Fruit fly (Drosophila melanogaster) whole organism, embryonic: ENCODE data around the gene Dbp21E2.

ENCODE experiments used
- B-H1 ChIP-seq: fragments of 200-800 bp; sonication (Bioruptor generic); IDR thresholded peaks from 3 replicates; pipeline ENCODE4 v1.3.6; 2022; ENCODE audit warnings: missing biosample characterization, missing genetic modification characterization
- CG10267 ChIP-seq: fragments of 200-800 bp; sonication (Bioruptor generic); optimal IDR thresholded peaks from 2 replicates; lab custom pipeline; 2018; ENCODE audit warnings: missing biosample characterization, mild to moderate bottlenecking, missing genetic modification characterization, moderate library complexity
- CG10274 ChIP-seq: fragments of 200-800 bp; sonication (Bioruptor generic); optimal IDR thresholded peaks from 3 replicates; lab custom pipeline; 2017; ENCODE audit warnings: missing biosample characterization, mild to moderate bottlenecking, missing genetic modification characterization
- CG10431 ChIP-seq: fragments of 200-800 bp; sonication (Bioruptor generic); optimal IDR thresholded peaks from 3 replicates; lab custom pipeline; 2018; ENCODE audit warnings: missing biosample characterization, mild to moderate bottlenecking, missing genetic modification characterization
- CG12659 ChIP-seq: fragments of 200-800 bp; sonication (Bioruptor generic); optimal IDR thresholded peaks from 3 replicates; lab custom pipeline; 2017; ENCODE audit warnings: mild to moderate bottlenecking, missing biosample characterization, missing genetic modification reagents, missing genetic modification characterization
- CG13287 ChIP-seq: fragments of 200-800 bp; sonication (Bioruptor generic); IDR thresholded peaks from 2 replicates; pipeline ENCODE4 v1.3.6; 2022; ENCODE audit warnings: missing biosample characterization, missing genetic modification characterization; ENCODE audit not compliant: partially characterized antibody
- CG13894 ChIP-seq: fragments of 200-800 bp; sonication (Bioruptor generic); optimal IDR thresholded peaks from 3 replicates; lab custom pipeline; 2018; ENCODE audit warnings: missing biosample characterization, mild to moderate bottlenecking, missing genetic modification characterization, moderate library complexity
- CG14710 ChIP-seq: fragments of 200-800 bp; sonication (Bioruptor generic); optimal IDR thresholded peaks from 3 replicates; lab custom pipeline; 2019; ENCODE audit warnings: missing biosample characterization, mild to moderate bottlenecking, missing genetic modification characterization, moderate library complexity
- CG1603 ChIP-seq: fragments of 200-800 bp; sonication (Bioruptor generic); optimal IDR thresholded peaks from 2 replicates; lab custom pipeline; 2019; ENCODE audit warnings: missing biosample characterization, mild to moderate bottlenecking, missing genetic modification characterization, moderate library complexity
- CG3163 ChIP-seq: fragments of 200-800 bp; sonication (Bioruptor generic); optimal IDR thresholded peaks from 3 replicates; lab custom pipeline; 2016; ENCODE audit warnings: missing biosample characterization, missing genetic modification characterization
- CG34224 ChIP-seq: fragments of 200-800 bp; sonication (Bioruptor generic); IDR thresholded peaks from 3 replicates; pipeline ENCODE4 v1.3.6; 2022; ENCODE audit warnings: missing biosample characterization, missing genetic modification characterization; ENCODE audit not compliant: partially characterized antibody
- CG3847 ChIP-seq: fragments of 200-800 bp; sonication (Bioruptor generic); IDR thresholded peaks from 2 replicates; pipeline ENCODE4 v1.3.6; 2022; ENCODE audit warnings: missing biosample characterization, missing genetic modification characterization
- CG6791 ChIP-seq: fragments of 200-800 bp; sonication (Bioruptor generic); IDR thresholded peaks from 3 replicates; pipeline ENCODE4 v1.3.6; 2022; ENCODE audit warnings: missing biosample characterization, missing genetic modification characterization; ENCODE audit not compliant: partially characterized antibody
- CG8089 ChIP-seq: fragments of 200-800 bp; sonication (Bioruptor generic); optimal IDR thresholded peaks from 3 replicates; lab custom pipeline; 2016; ENCODE audit warnings: missing biosample characterization, missing genetic modification characterization
- CG8388 ChIP-seq: fragments of 200-800 bp; sonication (Bioruptor generic); optimal IDR thresholded peaks from 2 replicates; lab custom pipeline; 2019; ENCODE audit warnings: missing biosample characterization, mild to moderate bottlenecking, missing genetic modification characterization, moderate library complexity
- Dp ChIP-seq: fragments of 200-800 bp; sonication (Bioruptor generic); optimal IDR thresholded peaks from 2 replicates; lab custom pipeline; 2018; ENCODE audit warnings: missing biosample characterization, mild to moderate bottlenecking, missing genetic modification characterization, moderate library complexity
- Lhr ChIP-seq: fragments of 200-800 bp; sonication (Bioruptor generic); optimal IDR thresholded peaks from 3 replicates; lab custom pipeline; 2017; ENCODE audit warnings: mild to moderate bottlenecking, missing biosample characterization, missing genetic modification reagents, missing genetic modification characterization
- MBD-R2 ChIP-seq: fragments of 200-800 bp; sonication (Bioruptor generic); IDR thresholded peaks from 2 replicates; pipeline ENCODE4 v1.3.6; 2022; ENCODE audit warnings: missing biosample characterization, missing genetic modification characterization
- MESR4 ChIP-seq: fragments of 200-800 bp; sonication (Bioruptor generic); optimal IDR thresholded peaks from 2 replicates; lab custom pipeline; 2018; ENCODE audit warnings: missing biosample characterization, mild to moderate bottlenecking, missing genetic modification characterization, moderate library complexity
- Med ChIP-seq: fragments of 200-800 bp; sonication (Bioruptor generic); peaks from one replicate; lab custom pipeline; 2016; ENCODE audit warnings: missing biosample characterization, missing genetic modification characterization, mild to moderate bottlenecking, inconsistent platforms, moderate library complexity
- Opbp ChIP-seq: fragments of 200-800 bp; sonication (Bioruptor generic); IDR thresholded peaks from 3 replicates; pipeline ENCODE4 v1.3.6; 2022; ENCODE audit warnings: missing biosample characterization, missing genetic modification characterization; ENCODE audit not compliant: partially characterized antibody
- Poxn ChIP-seq: fragments of 200-800 bp; sonication (Bioruptor generic); IDR thresholded peaks from 2 replicates; pipeline ENCODE4 v1.3.6; 2022; ENCODE audit warnings: missing biosample characterization, missing genetic modification characterization
- Sry-δ ChIP-seq: fragments of 200-800 bp; sonication (Bioruptor generic); optimal IDR thresholded peaks from 2 replicates; lab custom pipeline; 2016; ENCODE audit warnings: missing biosample characterization, missing genetic modification characterization
- Stat92E ChIP-seq, 3 experiments: fragments of >200 bp in 2 of 3; fragments of 200-800 bp in 1 of 3; sonication (Bioruptor generic) in 1 of 3; optimal IDR thresholded peaks; 2 replicates each; lab custom pipeline; 2017 to 2019; ENCODE audit warnings: missing biosample characterization in 3 of 3, missing genetic modification characterization in 3 of 3, mild to moderate bottlenecking in 1 of 3, moderate library complexity in 1 of 3
- Trl ChIP-seq, 3 experiments: fragments of >200 bp in 2 of 3; fragments of 200-800 bp in 1 of 3; sonication (Bioruptor generic) in 1 of 3; optimal IDR thresholded peaks; 2 replicates in 1 of 3; 3 replicates in 2 of 3; lab custom pipeline; 2016 to 2017; ENCODE audit warnings: missing biosample characterization in 1 of 3, missing genetic modification characterization in 1 of 3
- Xrp1 ChIP-seq: fragments of 200-800 bp; sonication (Bioruptor generic); IDR thresholded peaks from 2 replicates; pipeline ENCODE4 v1.3.6; 2022; ENCODE audit warnings: missing biosample characterization, missing genetic modification characterization
- ato ChIP-seq: fragments of 200-800 bp; sonication (Bioruptor generic); IDR thresholded peaks from 2 replicates; pipeline ENCODE4 v1.3.6; 2022; ENCODE audit warnings: missing biosample characterization, missing genetic modification characterization; ENCODE audit not compliant: partially characterized antibody
- cad ChIP-seq: fragments of >200 bp; optimal IDR thresholded peaks from 2 replicates; lab custom pipeline; 2017; ENCODE audit warnings: missing biosample characterization, missing genetic modification characterization
- gfzf ChIP-seq: fragments of 200-800 bp; sonication (Bioruptor generic); optimal IDR thresholded peaks from 2 replicates; lab custom pipeline; 2016; ENCODE audit warnings: missing biosample characterization, mild to moderate bottlenecking, missing genetic modification characterization, moderate library complexity
- grau ChIP-seq: fragments of 200-800 bp; optimal IDR thresholded peaks from 3 replicates; lab custom pipeline; 2019; ENCODE audit warnings: missing biosample characterization, mild to moderate bottlenecking, missing genetic modification characterization, moderate library complexity
- grn ChIP-seq: fragments of 200-800 bp; sonication (Bioruptor generic); optimal IDR thresholded peaks from 3 replicates; lab custom pipeline; 2017; ENCODE audit warnings: missing biosample characterization, missing genetic modification characterization
- kay ChIP-seq: fragments of 200-800 bp; sonication (Bioruptor generic); optimal IDR thresholded peaks from 2 replicates; lab custom pipeline; 2016; ENCODE audit warnings: missing biosample characterization, missing genetic modification characterization
- mirr ChIP-seq: fragments of 200-800 bp; sonication (Bioruptor generic); optimal IDR thresholded peaks from 3 replicates; lab custom pipeline; 2018; ENCODE audit warnings: missing biosample characterization, mild to moderate bottlenecking, missing genetic modification characterization
- nerfin-1 ChIP-seq: fragments of 200-800 bp; sonication (Bioruptor generic); optimal IDR thresholded peaks from 3 replicates; lab custom pipeline; 2019; ENCODE audit warnings: missing biosample characterization, mild to moderate bottlenecking, missing genetic modification characterization, moderate library complexity
- nerfin-2 ChIP-seq: fragments of 200-800 bp; sonication (Bioruptor generic); IDR thresholded peaks from 2 replicates; pipeline ENCODE4 v1.3.6; 2022; ENCODE audit warnings: missing biosample characterization, missing genetic modification characterization; ENCODE audit not compliant: partially characterized antibody
- pzg ChIP-seq: fragments of 200-800 bp; sonication (Bioruptor generic); optimal IDR thresholded peaks from 3 replicates; lab custom pipeline; 2018; ENCODE audit warnings: missing biosample characterization, mild to moderate bottlenecking, missing genetic modification characterization, moderate library complexity
- ranshi ChIP-seq: fragments of 200-800 bp; sonication (Bioruptor generic); IDR thresholded peaks from 2 replicates; pipeline ENCODE4 v1.3.6; 2022; ENCODE audit warnings: missing biosample characterization, missing genetic modification characterization
- sc ChIP-seq, 3 experiments: fragments of >200 bp in 2 of 3; fragments of 200-800 bp in 1 of 3; sonication (Bioruptor generic) in 1 of 3; optimal IDR thresholded peaks; 2 replicates in 2 of 3; 3 replicates in 1 of 3; lab custom pipeline; 2017; ENCODE audit warnings: mild to moderate bottlenecking in 1 of 3, missing biosample characterization in 1 of 3, missing genetic modification characterization in 1 of 3, missing genetic modification reagents in 1 of 3
- shn ChIP-seq: fragments of 200-800 bp; sonication (Bioruptor generic); optimal IDR thresholded peaks from 3 replicates; lab custom pipeline; 2016; ENCODE audit warnings: missing biosample characterization, missing genetic modification characterization
- stwl ChIP-seq: fragments of 200-800 bp; sonication (Bioruptor generic); optimal IDR thresholded peaks from 3 replicates; lab custom pipeline; 2018; ENCODE audit warnings: missing biosample characterization, mild to moderate bottlenecking, missing genetic modification characterization, moderate library complexity
- trem ChIP-seq: fragments of 200-800 bp; optimal IDR thresholded peaks from 3 replicates; lab custom pipeline; 2019; ENCODE audit warnings: missing biosample characterization, mild to moderate bottlenecking, missing genetic modification characterization, moderate library complexity
- vvl ChIP-seq: fragments of 200-800 bp; sonication (Bioruptor generic); IDR thresholded peaks from 2 replicates; pipeline ENCODE4 v1.3.6; 2022; ENCODE audit warnings: missing biosample characterization, missing genetic modification characterization
- wek ChIP-seq: fragments of 200-800 bp; sonication (Bioruptor generic); optimal IDR thresholded peaks from 3 replicates; lab custom pipeline; 2018; ENCODE audit warnings: missing biosample characterization, mild to moderate bottlenecking, missing genetic modification characterization, moderate library complexity

Dbp21E2 gene

DNA sequence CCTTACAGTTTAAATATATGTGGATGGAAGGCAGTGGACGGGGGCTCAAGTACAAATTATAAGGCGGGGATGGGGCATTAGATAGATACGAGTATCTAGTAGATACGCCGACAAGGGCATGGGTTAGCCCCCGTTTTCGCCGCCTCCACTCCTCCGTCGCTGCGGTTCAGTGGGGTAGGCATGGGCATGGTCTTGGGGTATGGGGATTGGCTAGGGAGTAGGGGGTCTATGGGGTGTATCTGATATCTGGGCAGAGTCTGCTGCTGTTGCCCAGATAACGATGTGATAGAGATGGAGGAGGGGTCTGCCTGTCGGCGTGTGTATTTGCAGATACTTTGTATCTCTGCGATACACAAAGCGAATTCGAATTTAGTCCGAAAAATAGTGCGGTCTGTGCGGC lies 21.4 kb upstream of the Dbp21E2 start (continued):
- TF ChIP-seq CG8388 (GFP tag; lab: Kevin White, UChicago) (no peak), cad (GFP tag; lab: Kevin White, UChicago) (no peak), CG13894 (tag; lab: Kevin White, UChicago) (no peak), CG10431 (no peak)

DNA sequence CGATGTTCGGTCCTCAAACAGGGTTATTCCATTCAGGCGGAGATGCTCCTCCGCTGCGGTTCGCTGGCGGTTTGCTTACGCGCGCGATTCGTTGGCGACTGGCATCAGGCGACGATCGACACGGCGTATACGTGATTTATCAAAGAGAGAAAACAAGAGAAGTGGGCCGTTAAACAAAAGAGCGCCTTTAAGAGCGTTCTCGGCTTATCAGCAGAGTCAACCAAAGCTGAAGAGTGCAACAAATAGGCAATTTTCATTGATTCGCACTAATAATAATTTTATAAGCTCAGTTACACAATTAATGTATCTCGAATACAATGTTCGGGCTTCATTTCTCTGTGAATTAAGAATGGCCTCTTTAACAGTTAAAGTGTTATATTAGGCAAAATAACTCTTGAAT lies 20.7 kb upstream of the Dbp21E2 start, which contains the start of gene Pkg21D:
Gene Pkg21D (minus strand): TSS at position 101 of the 400 bp plus-strand sequence.
- TF ChIP-seq kay (GFP tag; lab: Kevin White, UChicago) (no peak), Lhr (GFP tag; lab: Kevin White, UChicago) (no peak), Trl (optimal IDR thresholded peaks at IDR 0.05; lab: Kevin White, UChicago) (peak in 1 of 2 experiments; percentile 23), Trl (GFP tag; optimal IDR thresholded peaks at IDR 0.05; lab: Kevin White, UChicago) (no peak), CG3163 (GFP tag; lab: Kevin White, UChicago) (peak; percentile 56), sc (optimal IDR thresholded peaks at IDR 0.05; lab: Kevin White, UChicago) (no peak), sc (GFP tag; optimal IDR thresholded peaks at IDR 0.05; lab: Kevin White, UChicago) (no peak), Opbp (no peak)

DNA sequence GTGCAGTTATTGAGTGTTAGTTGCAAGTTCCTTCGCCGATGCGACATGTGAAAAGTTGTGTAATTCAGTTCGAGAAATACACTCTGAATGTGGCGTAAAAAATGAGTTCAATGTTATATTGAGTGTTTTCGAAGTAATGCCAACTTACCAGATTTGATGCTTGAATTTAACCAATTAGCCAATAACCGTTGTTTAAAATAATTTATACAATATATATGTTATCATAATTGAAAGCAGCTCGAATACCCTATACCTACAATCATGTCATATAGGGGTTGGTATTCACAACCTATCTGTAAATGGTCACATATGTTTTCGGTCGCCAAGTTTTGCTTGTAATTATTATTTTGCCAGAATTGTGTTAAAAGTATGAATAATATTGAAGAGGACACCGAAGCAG lies 1.1 kb upstream of the Dbp21E2 start, which contains the start of gene Nnf1b:
Gene Nnf1b (plus strand): TSS at position 301 of the 400 bp plus-strand sequence.
- TF ChIP-seq CG1603 (tag; lab: Kevin White, UChicago), result peak; percentile 7
- TF ChIP-seq pzg (GFP tag; lab: Kevin White, UChicago), result peak; percentile 19
- TF ChIP-seq gfzf (GFP tag; lab: Kevin White, UChicago), result peak; percentile 49
- TF ChIP-seq Dp (GFP tag; lab: Kevin White, UChicago), result peak; percentile 22
- TF ChIP-seq nerfin-1, result no peak
- peak; percentile 9 for TF ChIP-seq CG14710 (tag; lab: Kevin White, UChicago)
- TF ChIP-seq grn (GFP tag; lab: Kevin White, UChicago), result peak; percentile 28
- peak; percentile 35 for TF ChIP-seq Med
- TF ChIP-seq CG10267 (tag; lab: Kevin White, UChicago), result peak; percentile 4
- TF ChIP-seq grau, result no peak
- peak; percentile 86 for TF ChIP-seq wek (GFP tag; lab: Kevin White, UChicago)
- peak; percentile 38; the same call in 1 of the 2 replicates for TF ChIP-seq vvl
- peak; percentile 35 for TF ChIP-seq stwl
- TF ChIP-seq shn (GFP tag; lab: Kevin White, UChicago), result no peak
- TF ChIP-seq, all 482 proteins: peak for 11

DNA sequence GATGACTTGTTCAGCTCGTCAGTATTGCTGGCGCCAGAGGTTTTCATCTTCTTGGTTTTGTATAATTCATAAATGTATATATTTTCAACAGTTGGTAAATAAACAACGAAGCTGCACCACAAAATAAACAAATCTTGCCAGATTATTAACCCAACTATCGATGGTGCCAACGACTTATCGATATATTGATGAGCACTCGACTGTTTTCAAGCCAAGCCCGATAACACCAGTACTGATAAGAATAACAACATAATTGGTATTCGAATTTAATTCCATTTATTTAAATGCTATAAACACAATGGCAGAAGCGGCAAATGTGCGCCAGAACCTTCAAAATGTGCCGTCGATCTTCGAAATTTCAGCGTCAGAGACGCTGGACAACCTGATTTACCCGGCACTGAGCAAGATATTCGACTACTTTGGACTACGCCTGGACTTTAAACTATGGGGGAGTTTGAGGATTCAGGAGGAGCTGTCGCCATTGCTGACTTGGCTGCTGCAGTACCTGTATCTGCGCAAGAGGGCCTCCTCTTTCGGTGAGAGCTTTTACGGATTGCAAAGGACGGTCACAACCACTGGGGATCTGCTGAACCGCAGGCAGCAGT lies 4.5 kb downstream of the Dbp21E2 start, which contains the start of the genes Saf6 and Pex12:
Gene Saf6 (minus strand): TSS at position 166 of the 605 bp plus-strand sequence.
Gene Pex12 (plus strand): TSS at position 209 of the 605 bp plus-strand sequence.
- TF ChIP-seq Stat92E (GFP tag; optimal IDR thresholded peaks at IDR 0.05; lab: Kevin White, UChicago), result no peak
- TF ChIP-seq B-H1 (GFP tag; lab: Robert Waterston, UW), result no peak
- TF ChIP-seq Sry-δ (GFP tag; lab: Kevin White, UChicago), result peak; percentile 68
- TF ChIP-seq CG6791 (GFP tag; lab: Robert Waterston, UW), result peak; percentile 81
- peak; percentile 22 for TF ChIP-seq mirr (GFP tag; lab: Kevin White, UChicago)
- TF ChIP-seq MESR4, result peak; percentile 41
- peak; percentile 12 for TF ChIP-seq CG12659 (GFP tag; lab: Kevin White, UChicago)
- TF ChIP-seq Xrp1 (GFP tag; lab: Robert Waterston, UW), result peak; percentile 6; the same call in 1 of the 2 replicates
- TF ChIP-seq CG13287 (GFP tag; lab: Robert Waterston, UW), result peak; percentile 89
- TF ChIP-seq CG10274, result no peak
- peak; percentile 75 for TF ChIP-seq ato
- peak; percentile 90 for TF ChIP-seq MBD-R2 (GFP tag; lab: Robert Waterston, UW)
- no peak for TF ChIP-seq ranshi (GFP tag; lab: Robert Waterston, UW)
- TF ChIP-seq CG8089 (GFP tag; lab: Kevin White, UChicago), result no peak
- no peak for TF ChIP-seq CG3847 (GFP tag; lab: Robert Waterston, UW)
- TF ChIP-seq stwl, result peak; percentile 45
- TF ChIP-seq CG10267 (tag; lab: Kevin White, UChicago), result peak; percentile 20
- TF ChIP-seq Poxn (GFP tag; lab: Robert Waterston, UW), result no peak
- TF ChIP-seq CG34224, result peak; percentile 91
- TF ChIP-seq trem (tag; lab: Kevin White, UChicago), result peak; percentile 11
- peak; percentile 79 for TF ChIP-seq nerfin-2 (GFP tag; lab: Robert Waterston, UW)
